Fruit fly (Drosophila melanogaster): Measurements from ENCODE around the gene Spag1.
A peak's percentile ranks its signal among the peaks of the same experiment; 100 is the strongest.

Gene Spag1

DNA sequence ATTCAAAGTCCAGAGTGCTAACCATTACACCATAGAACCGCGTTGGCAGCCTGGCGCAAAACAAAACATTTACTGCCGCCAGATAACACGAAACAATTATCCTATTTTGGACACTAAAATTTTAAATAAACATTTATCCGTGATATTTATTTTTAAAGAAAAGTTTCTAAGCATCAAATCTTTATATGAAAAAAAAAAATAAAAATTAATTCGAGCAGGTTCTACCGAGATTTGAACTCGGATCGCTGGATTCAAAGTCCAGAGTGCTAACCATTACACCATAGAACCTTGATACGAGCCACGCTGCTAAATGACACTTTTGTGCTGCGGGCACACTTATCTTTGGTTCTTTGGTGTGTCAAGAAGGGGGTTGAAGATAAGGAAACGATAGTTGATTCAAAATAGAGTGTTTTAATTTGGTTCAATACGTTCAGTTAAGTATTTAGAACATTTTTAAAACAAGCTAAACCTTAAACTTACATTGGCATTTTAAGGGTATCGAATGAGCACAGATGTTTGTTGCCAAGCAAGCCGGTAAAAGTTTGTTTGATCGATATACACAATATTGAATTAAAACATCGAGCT, at the start of gene Spag1:
Gene Spag1 (plus strand): TSS at position 535 of the 585 bp plus-strand sequence.
- TF ChIP-seq CG8478 (optimal IDR thresholded peaks at IDR 0.05), result no peak
- TF ChIP-seq CTCF (optimal IDR thresholded peaks at IDR 0.05), result no peak

DNA sequence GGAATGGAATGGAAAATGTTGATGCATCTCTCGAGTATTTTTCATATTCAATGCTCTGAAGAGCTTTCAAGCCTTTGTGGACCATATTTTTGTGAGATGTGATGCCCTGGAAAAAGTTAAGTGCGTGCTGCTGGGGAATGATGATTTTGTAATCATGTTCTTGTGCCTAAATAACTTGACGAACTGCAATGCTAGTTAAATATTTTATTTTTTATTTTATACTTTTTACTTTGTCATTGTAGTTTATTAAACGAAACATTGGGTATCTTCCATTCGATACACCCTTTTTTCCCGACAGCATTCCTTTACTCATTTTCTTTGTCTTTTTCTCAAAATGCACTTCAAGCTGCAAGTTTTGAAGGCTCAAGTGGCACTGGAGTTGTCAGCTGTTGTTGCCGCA, 47.6 kb upstream of the Spag1 start:
- TF ChIP-seq CG8478 (optimal IDR thresholded peaks at IDR 0.05), result no peak
- TF ChIP-seq CTCF (optimal IDR thresholded peaks at IDR 0.05), result no peak

DNA sequence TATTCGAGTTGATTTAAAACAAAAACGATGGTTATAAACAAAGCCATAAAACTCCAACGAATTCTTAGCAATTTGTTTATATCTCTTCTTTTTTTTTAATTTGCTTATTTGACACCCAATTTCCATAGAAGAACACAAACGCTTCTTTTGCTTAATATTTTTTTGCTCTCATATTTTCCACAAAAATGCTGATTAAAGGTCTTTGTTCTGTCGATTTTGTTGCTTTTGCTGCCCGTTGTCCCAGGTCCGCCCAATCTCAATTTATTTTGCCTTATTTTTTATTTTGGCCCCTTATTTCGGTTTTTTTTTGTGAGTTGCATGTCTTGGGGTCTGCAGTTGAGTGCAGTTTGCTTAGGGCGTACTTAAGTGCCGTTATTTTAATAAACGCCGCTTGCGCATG, 41.6 kb upstream of the Spag1 start:
- TF ChIP-seq CG8478 (optimal IDR thresholded peaks at IDR 0.05) (no peak), CTCF (optimal IDR thresholded peaks at IDR 0.05) (no peak)

DNA sequence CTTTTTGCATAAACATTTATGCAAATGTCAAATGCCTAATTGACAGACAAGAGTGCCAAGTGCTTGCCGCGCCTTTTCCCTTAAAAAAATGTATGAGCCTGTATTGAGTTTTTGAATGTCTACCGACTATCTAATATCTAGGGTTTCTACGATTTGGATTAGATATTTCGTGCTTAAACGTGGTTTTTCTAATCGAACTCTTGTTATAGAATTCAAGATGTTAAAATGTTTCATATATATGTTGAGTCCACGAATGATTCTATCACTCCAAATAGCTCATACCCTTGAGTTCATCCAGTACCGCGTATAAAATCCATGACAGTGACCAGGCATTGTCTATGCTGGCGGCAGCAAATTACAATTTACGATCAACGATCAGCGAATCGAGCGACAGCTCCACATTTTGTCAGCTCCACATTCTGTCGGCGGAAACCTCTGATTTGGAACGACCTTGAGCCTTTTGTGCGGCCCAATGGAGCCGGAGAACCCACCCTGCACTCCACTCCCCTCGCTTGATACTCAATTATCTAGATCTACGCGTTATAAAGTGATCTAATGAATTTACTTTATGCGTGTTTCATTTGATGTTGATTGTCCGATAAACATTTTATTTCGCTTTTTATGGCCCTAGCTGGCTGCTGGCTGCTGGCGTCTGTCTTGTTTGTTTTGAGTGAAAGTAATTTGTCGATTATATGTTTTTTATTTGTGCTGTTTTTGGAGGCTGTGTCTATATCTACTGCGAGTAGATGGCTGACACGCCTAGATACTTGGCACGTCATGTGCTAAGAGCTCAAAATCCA, 40.7 kb upstream of the Spag1 start:
- TF ChIP-seq CTCF (optimal IDR thresholded peaks at IDR 0.05), result no peak
- no peak for TF ChIP-seq CG8478 (optimal IDR thresholded peaks at IDR 0.05)

DNA sequence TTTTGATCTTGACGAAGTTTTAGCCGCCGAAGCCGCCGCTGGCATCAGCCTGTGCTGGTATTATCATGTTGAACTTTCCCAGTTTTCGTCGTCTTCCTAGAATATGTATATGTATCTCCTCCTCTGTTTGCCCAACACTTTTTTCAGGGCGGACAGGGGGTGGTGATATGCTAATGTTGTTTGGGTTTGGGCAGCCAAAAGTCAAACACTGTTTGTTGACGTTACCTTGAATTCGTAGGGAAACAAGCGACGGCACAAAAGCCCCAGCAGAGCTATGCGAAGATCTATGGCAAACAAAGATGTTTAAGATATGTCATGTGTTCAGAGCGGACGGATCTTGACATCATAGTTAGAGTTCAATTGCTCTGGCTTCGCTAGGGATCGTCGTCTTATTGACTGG, 38.9 kb upstream of the Spag1 start:
- TF ChIP-seq CG8478 (optimal IDR thresholded peaks at IDR 0.05) (no peak), CTCF (optimal IDR thresholded peaks at IDR 0.05) (no peak)

DNA sequence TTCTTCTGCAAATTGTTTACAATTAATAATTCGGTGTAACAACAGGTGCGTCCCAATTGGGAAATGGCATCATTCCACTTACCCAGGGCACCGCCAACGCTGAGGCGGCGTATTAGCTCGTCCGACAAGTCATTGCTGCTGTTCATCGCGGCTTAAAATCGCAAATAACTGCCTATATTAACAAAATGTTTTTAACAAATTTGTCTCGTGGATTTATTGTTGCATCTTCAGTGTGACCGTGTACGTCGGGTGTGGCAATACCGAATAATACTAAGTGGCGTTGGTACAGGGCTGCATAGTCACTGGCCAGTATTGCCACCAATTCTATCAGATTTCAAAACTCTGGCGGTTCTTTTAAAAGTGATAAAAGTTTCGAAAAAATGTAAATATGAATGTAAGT, 35.0 kb upstream of the Spag1 start, which contains the start of gene Ets97D:
Gene Ets97D (minus strand): TSS at position 272 of the 400 bp plus-strand sequence.
- TF ChIP-seq CG8478 (optimal IDR thresholded peaks at IDR 0.05), result no peak
- peak in 1 of 2 experiments; percentile 26 for TF ChIP-seq CTCF (optimal IDR thresholded peaks at IDR 0.05)

DNA sequence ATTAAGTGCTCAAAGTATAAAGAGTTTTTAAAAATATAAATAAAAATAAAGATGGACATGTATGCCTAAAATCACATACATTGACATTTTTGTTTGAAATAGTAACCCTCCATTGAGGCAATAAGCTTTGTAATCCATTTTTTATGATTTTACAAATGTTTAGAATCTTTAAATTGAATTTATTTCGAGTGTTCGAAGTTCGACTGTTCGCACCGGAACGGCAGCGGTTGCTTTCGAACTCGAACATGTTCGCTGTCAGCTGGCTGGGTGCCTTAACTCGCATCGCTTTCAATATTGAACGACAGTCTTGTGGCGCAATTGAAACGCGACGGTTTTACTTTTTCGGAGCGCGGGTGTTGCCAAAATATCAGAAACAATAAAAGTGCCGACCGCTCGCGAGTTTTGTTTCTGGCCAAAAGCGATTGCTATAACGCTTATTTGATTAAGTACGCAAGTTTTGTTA, 32.1 kb upstream of the Spag1 start, which contains the start of gene CG46339:
Gene CG46339 (plus strand): TSS at position 299 of the 463 bp plus-strand sequence.
- TF ChIP-seq CG8478 (optimal IDR thresholded peaks at IDR 0.05) (no peak), CTCF (optimal IDR thresholded peaks at IDR 0.05) (no peak)

DNA sequence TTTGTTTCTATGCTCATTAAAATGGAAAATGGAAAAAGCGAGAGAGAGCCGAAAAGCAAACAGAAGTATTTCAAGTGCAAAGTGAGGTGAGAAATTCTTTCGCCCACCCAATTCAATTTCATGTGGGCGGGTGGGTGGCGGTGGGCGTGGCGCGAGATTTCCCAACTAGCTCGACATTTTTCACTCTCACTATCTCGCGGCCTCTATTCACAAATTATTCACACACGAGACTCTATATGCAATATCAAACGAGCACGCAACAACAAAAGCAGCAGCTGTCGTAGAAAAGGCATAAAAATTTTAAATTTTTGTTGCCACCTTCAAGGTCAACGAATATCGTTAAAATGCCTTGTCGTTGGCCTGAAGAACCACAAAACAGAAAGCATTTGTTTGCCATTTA, 28.8 kb upstream of the Spag1 start:
- TF ChIP-seq CTCF (optimal IDR thresholded peaks at IDR 0.05), result no peak
- TF ChIP-seq CG8478 (optimal IDR thresholded peaks at IDR 0.05), result no peak

DNA sequence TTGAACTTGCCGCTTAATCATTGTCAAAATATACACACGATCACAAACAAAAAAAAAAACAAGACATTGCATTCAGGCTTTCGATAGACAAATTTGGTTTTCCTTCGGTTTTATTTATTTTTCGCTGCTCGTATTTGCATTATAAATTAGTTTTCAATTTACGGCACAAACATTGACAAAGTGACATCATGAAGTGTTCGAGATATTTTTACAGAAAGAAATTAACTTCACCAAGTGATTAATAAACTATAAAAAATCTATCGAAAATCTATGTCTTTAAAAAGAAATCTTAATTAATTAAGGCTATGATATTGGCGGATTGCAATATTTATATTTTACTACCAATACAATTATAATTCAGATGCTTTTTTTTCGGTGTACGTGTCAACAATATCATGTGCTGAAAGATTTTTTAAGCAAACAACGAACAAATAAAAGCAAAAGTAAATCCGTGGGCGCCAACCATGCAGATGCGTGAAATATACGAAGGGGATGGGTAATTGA, 23.7 kb upstream of the Spag1 start:
- no peak for TF ChIP-seq CTCF (optimal IDR thresholded peaks at IDR 0.05)
- TF ChIP-seq CG8478 (optimal IDR thresholded peaks at IDR 0.05), result no peak

DNA sequence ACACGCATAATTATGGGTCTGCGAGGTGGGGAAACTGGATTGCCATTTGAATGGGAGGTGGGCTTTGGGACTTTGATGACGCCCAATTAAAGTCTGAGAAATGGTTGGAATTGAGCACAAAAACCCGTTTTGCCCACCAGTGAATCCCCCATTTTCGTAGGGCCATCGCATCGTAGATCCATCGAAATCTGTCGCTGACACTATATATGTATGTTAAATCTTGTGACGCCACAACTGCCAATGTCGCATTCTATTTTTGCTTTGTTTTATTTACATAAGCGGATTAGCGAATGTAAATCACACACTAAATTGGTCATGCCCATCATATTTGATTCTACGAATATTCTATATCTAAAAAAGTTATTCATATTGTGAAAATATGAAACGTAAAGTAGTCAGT, 21.2 kb upstream of the Spag1 start:
- TF ChIP-seq CTCF (optimal IDR thresholded peaks at IDR 0.05) (no peak), CG8478 (optimal IDR thresholded peaks at IDR 0.05) (no peak)

DNA sequence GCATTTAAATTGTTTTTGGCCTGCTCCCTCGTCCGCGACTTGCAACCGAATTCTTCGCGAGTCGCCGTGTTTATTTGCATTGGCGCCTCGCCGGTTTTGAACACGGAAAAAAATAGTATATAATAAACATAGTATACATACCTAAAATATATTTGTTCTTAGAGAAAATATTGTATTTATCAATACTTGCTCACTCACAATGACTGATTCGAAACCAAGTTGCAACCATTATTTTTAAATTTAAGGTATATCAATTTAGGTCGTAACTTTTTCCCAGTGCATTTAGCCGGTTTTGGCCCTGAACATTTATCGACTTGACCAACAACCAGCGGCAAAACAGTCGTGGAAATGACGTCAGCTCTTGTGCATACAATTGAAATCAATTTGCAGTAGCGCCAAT, 19.2 kb upstream of the Spag1 start:
- TF ChIP-seq CG8478 (optimal IDR thresholded peaks at IDR 0.05) (no peak), CTCF (optimal IDR thresholded peaks at IDR 0.05) (no peak)

DNA sequence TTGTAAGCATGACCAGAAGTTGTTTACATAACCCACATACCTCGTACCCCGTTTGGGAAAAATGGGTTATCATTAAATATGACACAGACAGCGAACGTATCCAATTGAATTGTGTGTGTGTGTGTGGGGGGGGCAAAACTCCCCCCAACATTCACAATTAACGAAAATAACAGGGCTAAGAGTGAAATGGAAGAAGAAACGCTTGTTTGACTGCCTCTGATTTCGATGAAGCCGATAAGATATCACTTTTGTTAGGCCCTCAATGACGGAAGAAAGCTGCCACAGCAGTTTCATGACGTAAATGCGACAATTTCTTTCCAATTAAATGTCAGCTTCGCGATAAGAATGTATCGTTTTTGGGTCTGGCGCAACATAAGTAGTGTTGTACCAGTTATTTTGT, 13.7 kb upstream of the Spag1 start:
- TF ChIP-seq CG8478 (optimal IDR thresholded peaks at IDR 0.05), result no peak
- no peak for TF ChIP-seq CTCF (optimal IDR thresholded peaks at IDR 0.05)

DNA sequence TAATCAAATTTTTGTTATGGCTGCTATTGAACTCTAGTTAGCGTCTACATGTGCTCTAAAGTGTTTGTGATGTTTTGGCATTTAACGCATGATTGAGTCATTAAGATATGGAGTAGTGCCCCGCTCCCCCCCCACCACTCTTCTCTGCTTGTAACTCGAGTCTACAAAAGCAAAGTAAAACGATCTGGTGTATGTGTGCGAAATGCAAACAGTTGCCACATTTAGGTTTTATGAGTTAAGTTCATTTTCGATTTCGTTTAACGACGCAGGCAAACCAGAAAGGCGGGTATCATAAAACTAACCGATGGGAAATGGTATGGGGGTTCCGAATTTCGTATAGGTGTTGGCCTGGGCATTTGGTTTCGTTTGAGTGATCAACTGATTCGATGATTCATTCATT, 13.1 kb upstream of the Spag1 start:
- TF ChIP-seq CG8478 (optimal IDR thresholded peaks at IDR 0.05) (no peak), CTCF (optimal IDR thresholded peaks at IDR 0.05) (no peak)

DNA sequence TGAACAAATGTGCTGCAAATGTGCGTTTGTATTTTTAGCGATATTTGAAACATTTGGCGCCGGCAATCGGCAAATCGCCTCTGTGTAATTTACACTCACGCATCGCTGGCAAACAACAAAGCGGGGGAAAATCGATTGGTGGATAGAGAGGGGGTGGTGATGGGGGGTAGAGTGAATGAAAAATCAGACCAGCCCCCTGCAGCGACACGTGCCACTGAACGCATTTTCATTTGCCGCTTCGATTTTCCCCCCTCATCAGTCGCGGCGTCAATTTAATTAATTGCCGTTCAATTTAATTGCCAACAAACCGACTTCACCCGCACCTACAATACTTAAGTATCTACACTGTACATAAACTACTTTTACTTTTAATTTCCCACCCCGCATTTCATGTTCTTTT, 12.2 kb upstream of the Spag1 start:
- TF ChIP-seq CTCF (optimal IDR thresholded peaks at IDR 0.05), result no peak
- TF ChIP-seq CG8478 (optimal IDR thresholded peaks at IDR 0.05), result no peak

DNA sequence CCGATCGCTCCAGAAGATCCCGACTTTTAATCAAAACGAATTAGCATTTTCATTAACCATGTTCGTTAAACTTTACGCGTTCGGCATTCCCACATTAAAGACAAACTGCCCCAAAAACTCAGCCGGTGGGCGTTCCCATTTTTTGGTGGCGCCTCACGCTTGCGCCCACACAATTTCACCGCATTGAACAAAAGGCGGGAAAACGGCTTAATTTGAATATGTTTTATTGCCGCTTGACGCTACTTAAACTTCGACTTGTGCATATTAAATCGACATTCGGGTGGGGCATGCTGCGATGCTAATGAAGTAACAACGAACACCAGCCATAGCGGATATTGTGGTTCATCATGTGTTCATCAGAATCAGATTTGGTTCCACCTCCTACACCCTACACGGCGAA, 11.1 kb upstream of the Spag1 start:
- no peak for TF ChIP-seq CG8478 (optimal IDR thresholded peaks at IDR 0.05)
- TF ChIP-seq CTCF (optimal IDR thresholded peaks at IDR 0.05), result no peak

DNA sequence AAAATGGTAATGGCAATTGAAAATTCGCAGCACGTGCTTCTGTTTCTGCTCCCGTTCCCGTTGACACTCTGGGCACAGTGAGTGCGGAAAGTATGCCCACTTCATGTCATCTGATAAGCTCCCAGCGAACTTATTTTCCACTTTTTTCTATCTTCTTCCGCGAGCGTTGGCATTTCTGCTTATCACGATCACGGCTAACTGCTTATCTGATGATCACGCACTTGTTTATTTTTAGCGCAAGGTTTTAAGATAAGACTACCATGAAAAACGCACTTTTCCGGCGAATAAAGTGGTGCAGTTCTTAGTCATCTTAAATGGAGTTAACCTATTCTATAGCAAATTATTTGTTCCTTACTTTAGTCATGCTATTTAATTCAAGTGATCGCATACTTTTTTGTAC, 10.2 kb upstream of the Spag1 start:
- no peak for TF ChIP-seq CG8478 (optimal IDR thresholded peaks at IDR 0.05)
- TF ChIP-seq CTCF (optimal IDR thresholded peaks at IDR 0.05), result no peak

Measured in S2 (cell line).